Fruit fly (Drosophila melanogaster) whole organism, embryonic: ENCODE results near the gene CG14352.

Experiments used
- Atf-2 ChIP-seq: fragments of 200-800 bp; sonication (Bioruptor generic); optimal IDR thresholded peaks from 2 replicates; lab custom pipeline; 2016; ENCODE audit warnings: missing biosample characterization, missing genetic modification characterization
- Bgb ChIP-seq: fragments of 200-800 bp; sonication (Bioruptor generic); IDR thresholded peaks from 2 replicates; pipeline ENCODE4 v1.3.6; 2022; ENCODE audit warnings: missing biosample characterization, missing genetic modification characterization; ENCODE audit not compliant: partially characterized antibody
- CG10366 ChIP-seq: fragments of 200-800 bp; sonication (Bioruptor generic); IDR thresholded peaks from 2 replicates; pipeline ENCODE4 v1.3.6; 2022; ENCODE audit warnings: missing biosample characterization, missing genetic modification characterization
- CG11696 ChIP-seq: fragments of 200-800 bp; sonication (Bioruptor generic); IDR thresholded peaks from 2 replicates; pipeline ENCODE4 v1.3.6; 2022; ENCODE audit warnings: missing biosample characterization, missing genetic modification characterization
- CG13123 ChIP-seq: fragments of 200-800 bp; sonication (Bioruptor generic); optimal IDR thresholded peaks from 2 replicates; lab custom pipeline; 2016; ENCODE audit warnings: missing biosample characterization, missing genetic modification characterization
- CG13287 ChIP-seq: fragments of 200-800 bp; sonication (Bioruptor generic); IDR thresholded peaks from 2 replicates; pipeline ENCODE4 v1.3.6; 2022; ENCODE audit warnings: missing biosample characterization, missing genetic modification characterization; ENCODE audit not compliant: partially characterized antibody
- CG13296 ChIP-seq: fragments of 200-800 bp; sonication (Bioruptor generic); optimal IDR thresholded peaks from 3 replicates; lab custom pipeline; 2018; ENCODE audit warnings: missing biosample characterization, mild to moderate bottlenecking, missing genetic modification characterization
- CG1647 ChIP-seq: fragments of 200-800 bp; sonication (Bioruptor generic); optimal IDR thresholded peaks from 3 replicates; lab custom pipeline; 2016; ENCODE audit warnings: missing biosample characterization, missing genetic modification characterization
- CG17912 ChIP-seq: fragments of 200-800 bp; sonication (Bioruptor generic); optimal IDR thresholded peaks from 2 replicates; lab custom pipeline; 2018; ENCODE audit warnings: missing biosample characterization, mild to moderate bottlenecking, missing genetic modification characterization
- CG2889 ChIP-seq: fragments of 200-800 bp; sonication (Bioruptor generic); IDR thresholded peaks from 3 replicates; pipeline ENCODE4 v1.3.6; 2022; ENCODE audit warnings: missing biosample characterization, missing genetic modification characterization
- CG30431 ChIP-seq: fragments of 200-800 bp; sonication (Bioruptor generic); optimal IDR thresholded peaks from 2 replicates; lab custom pipeline; 2017; ENCODE audit warnings: missing biosample characterization, missing genetic modification characterization
- CG31224 ChIP-seq: fragments of 200-800 bp; sonication (Bioruptor generic); IDR thresholded peaks from 2 replicates; pipeline ENCODE4 v1.3.6; 2022; ENCODE audit warnings: missing biosample characterization, missing genetic modification characterization
- CG3407 ChIP-seq: fragments of 200-800 bp; sonication (Bioruptor generic); optimal IDR thresholded peaks from 2 replicates; lab custom pipeline; 2018; ENCODE audit warnings: missing biosample characterization, mild to moderate bottlenecking, missing genetic modification characterization
- CG4328 ChIP-seq: fragments of 200-800 bp; sonication (Bioruptor generic); optimal IDR thresholded peaks from 3 replicates; lab custom pipeline; 2017; ENCODE audit warnings: missing biosample characterization, missing genetic modification reagents, missing genetic modification characterization
- CG4404 ChIP-seq: fragments of 200-800 bp; sonication (Bioruptor generic); IDR thresholded peaks from 2 replicates; pipeline ENCODE4 v1.3.6; 2022; ENCODE audit warnings: missing biosample characterization, missing genetic modification characterization
- CG4854 ChIP-seq: fragments of 200-800 bp; sonication (Bioruptor generic); optimal IDR thresholded peaks from 2 replicates; lab custom pipeline; 2016; ENCODE audit warnings: missing biosample characterization, missing genetic modification characterization, inconsistent platforms
- CG6689 ChIP-seq: fragments of 200-800 bp; sonication (Bioruptor generic); IDR thresholded peaks from 2 replicates; pipeline ENCODE4 v1.3.6; 2022; ENCODE audit warnings: missing biosample characterization, missing genetic modification characterization
- CG7786 ChIP-seq: fragments of 200-800 bp; sonication (Bioruptor generic); optimal IDR thresholded peaks from 2 replicates; lab custom pipeline; 2016; ENCODE audit warnings: missing biosample characterization, missing genetic modification characterization
- CG7987 ChIP-seq: fragments of 200-800 bp; sonication (Bioruptor generic); optimal IDR thresholded peaks from 2 replicates; lab custom pipeline; 2018; ENCODE audit warnings: missing biosample characterization, mild to moderate bottlenecking, missing genetic modification characterization, moderate library complexity
- CG9876 ChIP-seq: fragments of 200-800 bp; sonication (Bioruptor generic); optimal IDR thresholded peaks from 2 replicates; lab custom pipeline; 2016; ENCODE audit warnings: missing biosample characterization, missing genetic modification characterization
- Chrac-16 ChIP-seq: fragments of 200-800 bp; sonication (Bioruptor generic); optimal IDR thresholded peaks from 3 replicates; lab custom pipeline; 2016; ENCODE audit warnings: missing biosample characterization, missing genetic modification characterization
- Lpt ChIP-seq: fragments of >200 bp; optimal IDR thresholded peaks from 2 replicates; lab custom pipeline; 2018; ENCODE audit warnings: missing biosample characterization, missing genetic modification characterization
- Myb ChIP-seq: fragments of 200-800 bp; sonication (Bioruptor generic); optimal IDR thresholded peaks from 2 replicates; lab custom pipeline; 2016; ENCODE audit warnings: missing biosample characterization, missing genetic modification characterization
- NC2α ChIP-seq: fragments of 200-800 bp; sonication (Bioruptor generic); optimal IDR thresholded peaks from 2 replicates; lab custom pipeline; 2016; ENCODE audit warnings: missing biosample characterization, missing genetic modification characterization
- NK7.1 ChIP-seq: fragments of 200-800 bp; sonication (Bioruptor generic); optimal IDR thresholded peaks from 3 replicates; lab custom pipeline; 2016; ENCODE audit warnings: missing biosample characterization, missing genetic modification characterization
- Tbp ChIP-seq: fragments of >200 bp; optimal IDR thresholded peaks from 2 replicates; lab custom pipeline; 2018; ENCODE audit warnings: missing biosample characterization, missing genetic modification characterization
- ap ChIP-seq: fragments of 200-800 bp; sonication (Bioruptor generic); IDR thresholded peaks from 2 replicates; pipeline ENCODE4 v1.3.6; 2022; ENCODE audit warnings: missing biosample characterization, missing genetic modification characterization
- crc ChIP-seq: fragments of 200-800 bp; sonication (Bioruptor generic); optimal IDR thresholded peaks from 2 replicates; lab custom pipeline; 2016; ENCODE audit warnings: missing biosample characterization, missing genetic modification characterization
- dan ChIP-seq: fragments of 200-800 bp; sonication (Bioruptor generic); IDR thresholded peaks from 2 replicates; pipeline ENCODE4 v1.3.6; 2022; ENCODE audit warnings: missing biosample characterization, missing genetic modification characterization
- disco-r ChIP-seq: fragments of 200-800 bp; sonication (Bioruptor generic); optimal IDR thresholded peaks from 2 replicates; lab custom pipeline; 2016; ENCODE audit warnings: missing biosample characterization, missing genetic modification characterization
- fd102C ChIP-seq: fragments of 200-800 bp; sonication (Bioruptor generic); optimal IDR thresholded peaks from 2 replicates; lab custom pipeline; 2018; ENCODE audit warnings: missing biosample characterization, mild to moderate bottlenecking, missing genetic modification characterization, moderate library complexity
- fru ChIP-seq: fragments of >200 bp; optimal IDR thresholded peaks from 2 replicates; lab custom pipeline; 2017
- gce ChIP-seq: fragments of 200-800 bp; sonication (Bioruptor generic); IDR thresholded peaks from 3 replicates; pipeline ENCODE4 v1.3.6; 2022; ENCODE audit warnings: missing biosample characterization, missing genetic modification characterization
- gfzf ChIP-seq: fragments of 200-800 bp; sonication (Bioruptor generic); optimal IDR thresholded peaks from 2 replicates; lab custom pipeline; 2016; ENCODE audit warnings: missing biosample characterization, mild to moderate bottlenecking, missing genetic modification characterization, moderate library complexity
- grau ChIP-seq: fragments of 200-800 bp; optimal IDR thresholded peaks from 3 replicates; lab custom pipeline; 2019; ENCODE audit warnings: missing biosample characterization, mild to moderate bottlenecking, missing genetic modification characterization, moderate library complexity
- gsb ChIP-seq: fragments of 200-800 bp; sonication (Bioruptor generic); IDR thresholded peaks from 2 replicates; pipeline ENCODE4 v1.3.6; 2022; ENCODE audit warnings: missing biosample characterization, missing genetic modification characterization
- h ChIP-seq: fragments of >200 bp; optimal IDR thresholded peaks from 2 replicates; lab custom pipeline; 2017
- jigr1 ChIP-seq: fragments of 200-800 bp; sonication (Bioruptor generic); IDR thresholded peaks from 3 replicates; pipeline ENCODE4 v1.3.6; 2022; ENCODE audit warnings: missing biosample characterization, missing genetic modification characterization
- lola ChIP-seq, 3 experiments: fragments of >200 bp in 2 of 3; fragments of 200-800 bp in 1 of 3; sonication (Bioruptor generic) in 1 of 3; optimal IDR thresholded peaks; 2 replicates each; lab custom pipeline; 2017 to 2019; ENCODE audit warnings: missing biosample characterization in 3 of 3, missing genetic modification characterization in 3 of 3, mild to moderate bottlenecking in 1 of 3, moderate library complexity in 1 of 3
- nom ChIP-seq: fragments of 200-800 bp; sonication (Bioruptor generic); optimal IDR thresholded peaks from 2 replicates; lab custom pipeline; 2017; ENCODE audit warnings: missing biosample characterization, missing genetic modification characterization, mild to moderate bottlenecking, moderate library complexity, missing genetic modification reagents
- p53 ChIP-seq: fragments of 200-800 bp; sonication (Bioruptor generic); optimal IDR thresholded peaks from 2 replicates; lab custom pipeline; 2016; ENCODE audit warnings: missing biosample characterization, missing genetic modification characterization
- repo ChIP-seq: fragments of 200-800 bp; sonication (Bioruptor generic); optimal IDR thresholded peaks from 2 replicates; lab custom pipeline; 2016; ENCODE audit warnings: missing biosample characterization, missing genetic modification characterization
- rib ChIP-seq: fragments of 200-800 bp; sonication (Bioruptor generic); IDR thresholded peaks from 2 replicates; pipeline ENCODE4 v1.3.6; 2022; ENCODE audit warnings: missing biosample characterization, missing genetic modification characterization
- ro ChIP-seq: fragments of 200-800 bp; sonication (Bioruptor generic); IDR thresholded peaks from 2 replicates; pipeline ENCODE4 v1.3.6; 2022; ENCODE audit warnings: missing biosample characterization, missing genetic modification characterization
- sim ChIP-seq: fragments of 200-800 bp; sonication (Bioruptor generic); IDR thresholded peaks from 2 replicates; pipeline ENCODE4 v1.3.6; 2022; ENCODE audit warnings: missing biosample characterization, missing genetic modification characterization
- sima ChIP-seq: fragments of 200-800 bp; sonication (Bioruptor generic); optimal IDR thresholded peaks from 2 replicates; lab custom pipeline; 2016; ENCODE audit warnings: missing biosample characterization, missing genetic modification characterization
- sisA ChIP-seq: fragments of 200-800 bp; sonication (Bioruptor generic); IDR thresholded peaks from 2 replicates; pipeline ENCODE4 v1.3.6; 2022; ENCODE audit warnings: missing biosample characterization, missing genetic modification characterization
- sr ChIP-seq: fragments of 200-800 bp; sonication (Bioruptor generic); IDR thresholded peaks from 3 replicates; pipeline ENCODE4 v1.3.6; 2022; ENCODE audit warnings: missing biosample characterization, missing genetic modification characterization
- tll ChIP-seq, 2 experiments: fragments of 200-800 bp in 1 of 2; fragments of >200 bp in 1 of 2; sonication (Bioruptor generic) in 1 of 2; optimal IDR thresholded peaks; 2 replicates each; lab custom pipeline; 2017 to 2019; ENCODE audit warnings: missing biosample characterization in 2 of 2, missing genetic modification characterization in 2 of 2, mild to moderate bottlenecking in 1 of 2, moderate library complexity in 1 of 2
- tup ChIP-seq: fragments of 200-800 bp; sonication (Bioruptor generic); optimal IDR thresholded peaks from 2 replicates; lab custom pipeline; 2016; ENCODE audit warnings: missing biosample characterization, mild to moderate bottlenecking, missing genetic modification characterization, moderate library complexity
- vfl ChIP-seq: fragments of 200-800 bp; sonication (Bioruptor generic); optimal IDR thresholded peaks from 2 replicates; lab custom pipeline; 2016; ENCODE audit warnings: missing biosample characterization, missing genetic modification characterization
- zen ChIP-seq: fragments of 200-800 bp; sonication (Bioruptor generic); optimal IDR thresholded peaks from 3 replicates; lab custom pipeline; 2018; ENCODE audit warnings: missing biosample characterization, mild to moderate bottlenecking, missing genetic modification characterization, moderate library complexity

The CG14352 gene

dm6 chr2L:1627824-1628501 lies 16.8 kb downstream of the CG14352 start (continued):
- TF ChIP-seq CG7987 (GFP tag; lab: Kevin White, UChicago) = peak; percentile 18
- peak; percentile 18 for TF ChIP-seq CG9876 (GFP tag; lab: Kevin White, UChicago)
- no peak for TF ChIP-seq tup (GFP tag; lab: Kevin White, UChicago)
- no peak for TF ChIP-seq CG17912 (GFP tag; lab: Kevin White, UChicago)
- TF ChIP-seq gsb (GFP tag; lab: Robert Waterston, UW) = peak; percentile 5; the same call in 1 of the 2 replicates
- no peak for TF ChIP-seq sim
- TF ChIP-seq ap (GFP tag; lab: Robert Waterston, UW) = no peak
- TF ChIP-seq Tbp (GFP tag; lab: Kevin White, UChicago) = no peak
- no peak for TF ChIP-seq dan
- TF ChIP-seq tll (GFP tag; optimal IDR thresholded peaks at IDR 0.05; lab: Kevin White, UChicago) = no peak
- TF ChIP-seq vfl (GFP tag; lab: Kevin White, UChicago) = peak; percentile 8
- TF ChIP-seq repo = peak; percentile 21
- TF ChIP-seq CG4328 (GFP tag; lab: Kevin White, UChicago) = no peak
- no peak for TF ChIP-seq Lpt
- TF ChIP-seq zen = no peak
- TF ChIP-seq CG13287 (GFP tag; lab: Robert Waterston, UW) = no peak; the same call in 1 of the 2 replicates
- peak; percentile 79 for TF ChIP-seq grau (tag; lab: Kevin White, UChicago)
- no peak for TF ChIP-seq fru (lab: Kevin White, UChicago)
- no peak for TF ChIP-seq sima (GFP tag; lab: Kevin White, UChicago)
- peak; percentile 17 for TF ChIP-seq CG13123 (GFP tag; lab: Kevin White, UChicago)
- TF ChIP-seq CG6689 = no peak
- TF ChIP-seq CG10366 (GFP tag; lab: Robert Waterston, UW) = peak; percentile 42; the same call in 1 of the 2 replicates
- no peak for TF ChIP-seq Atf-2
- no peak for TF ChIP-seq fd102C (GFP tag; lab: Kevin White, UChicago)
- peak; percentile 34 for TF ChIP-seq Myb (GFP tag; lab: Kevin White, UChicago)
- no peak for TF ChIP-seq CG2889 (GFP tag; lab: Robert Waterston, UW)
- TF ChIP-seq CG11696 (GFP tag; lab: Robert Waterston, UW) = no peak
- no peak for TF ChIP-seq gfzf (GFP tag; lab: Kevin White, UChicago)
- no peak for TF ChIP-seq NC2α (GFP tag; lab: Kevin White, UChicago)
- no peak for TF ChIP-seq CG30431 (GFP tag; lab: Kevin White, UChicago)
- no peak for TF ChIP-seq jigr1 (GFP tag; lab: Robert Waterston, UW)
- no peak for TF ChIP-seq sisA (GFP tag; lab: Robert Waterston, UW)
- no peak for TF ChIP-seq sr (GFP tag; lab: Robert Waterston, UW)
- TF ChIP-seq CG13296 (GFP tag; lab: Kevin White, UChicago) = peak; percentile 53
- TF ChIP-seq NK7.1 (GFP tag; lab: Kevin White, UChicago) = peak; percentile 19
- no peak for TF ChIP-seq CG1647 (GFP tag; lab: Kevin White, UChicago)
- no peak for TF ChIP-seq CG3407 (GFP tag; lab: Kevin White, UChicago)
- no peak for TF ChIP-seq Chrac-16 (GFP tag; lab: Kevin White, UChicago)
- TF ChIP-seq rib = peak; percentile 9; the same call in 1 of the 2 replicates
- no peak for TF ChIP-seq CG4854 (GFP tag; lab: Kevin White, UChicago)
- TF ChIP-seq CG7786 (GFP tag; lab: Kevin White, UChicago) = peak; percentile 67
- no peak for TF ChIP-seq gce
- TF ChIP-seq CG31224 (GFP tag; lab: Robert Waterston, UW) = peak; percentile 57
- no peak for TF ChIP-seq nom (GFP tag; lab: Kevin White, UChicago)
- no peak for TF ChIP-seq h (lab: Kevin White, UChicago)
- no peak for TF ChIP-seq p53 (GFP tag; lab: Kevin White, UChicago)
- TF ChIP-seq CG4404 (GFP tag; lab: Robert Waterston, UW) = no peak
- peak; percentile 15 for TF ChIP-seq crc
- TF ChIP-seq lola (GFP tag; optimal IDR thresholded peaks at IDR 0.05; lab: Kevin White, UChicago) = no peak
- TF ChIP-seq ro (GFP tag; lab: Robert Waterston, UW) = no peak
- no peak for TF ChIP-seq Bgb
- TF ChIP-seq disco-r (GFP tag; lab: Kevin White, UChicago) = no peak
